Fruit fly (Drosophila melanogaster) whole organism, embryonic: ENCODE data around the gene CG33281.
A peak's percentile ranks its signal among the peaks of the same experiment; 100 is the strongest.

Source experiments
- Atf-2 ChIP-seq: fragments of 200-800 bp; sonication (Bioruptor generic); optimal IDR thresholded peaks from 2 replicates; lab custom pipeline; 2016; ENCODE audit warnings: missing biosample characterization, missing genetic modification characterization
- C15 ChIP-seq: fragments of 200-800 bp; sonication (Bioruptor generic); IDR thresholded peaks from 3 replicates; pipeline ENCODE4 v1.3.6; 2022; ENCODE audit warnings: missing biosample characterization, missing genetic modification characterization
- CG10147 ChIP-seq: fragments of 200-800 bp; sonication (Bioruptor generic); optimal IDR thresholded peaks from 2 replicates; lab custom pipeline; 2019; ENCODE audit warnings: missing biosample characterization, mild to moderate bottlenecking, missing genetic modification characterization, moderate library complexity
- CG12104 ChIP-seq: fragments of 200-800 bp; sonication (Bioruptor generic); optimal IDR thresholded peaks from 3 replicates; lab custom pipeline; 2016; ENCODE audit warnings: missing biosample characterization, missing genetic modification characterization
- CG12299 ChIP-seq: fragments of 200-800 bp; sonication (Bioruptor generic); optimal IDR thresholded peaks from 2 replicates; lab custom pipeline; 2018; ENCODE audit warnings: missing biosample characterization, mild to moderate bottlenecking, missing genetic modification characterization
- CG14667 ChIP-seq: fragments of 200-800 bp; sonication (Bioruptor generic); IDR thresholded peaks from 2 replicates; pipeline ENCODE4 v1.3.6; 2022; ENCODE audit warnings: missing biosample characterization, missing genetic modification characterization
- CG15514 ChIP-seq: fragments of 200-800 bp; sonication (Bioruptor generic); optimal IDR thresholded peaks from 3 replicates; lab custom pipeline; 2017; ENCODE audit warnings: missing biosample characterization, missing genetic modification characterization, mild to moderate bottlenecking, moderate library complexity, missing genetic modification reagents
- CG1603 ChIP-seq: fragments of 200-800 bp; sonication (Bioruptor generic); optimal IDR thresholded peaks from 2 replicates; lab custom pipeline; 2019; ENCODE audit warnings: missing biosample characterization, mild to moderate bottlenecking, missing genetic modification characterization, moderate library complexity
- CG2202 ChIP-seq: fragments of 200-800 bp; sonication (Bioruptor generic); optimal IDR thresholded peaks from 2 replicates; lab custom pipeline; 2018; ENCODE audit warnings: missing biosample characterization, mild to moderate bottlenecking, missing genetic modification characterization
- CG30403 ChIP-seq: fragments of 200-800 bp; sonication (Bioruptor generic); optimal IDR thresholded peaks from 3 replicates; lab custom pipeline; 2016; ENCODE audit warnings: missing biosample characterization, missing genetic modification characterization
- CG42726 ChIP-seq: fragments of 200-800 bp; sonication (Bioruptor generic); IDR thresholded peaks from 2 replicates; pipeline ENCODE4 v1.3.6; 2022; ENCODE audit warnings: missing biosample characterization, missing genetic modification characterization; ENCODE audit not compliant: partially characterized antibody
- CG4282 ChIP-seq: fragments of 200-800 bp; sonication (Bioruptor generic); optimal IDR thresholded peaks from 2 replicates; lab custom pipeline; 2016; ENCODE audit warnings: missing biosample characterization, missing genetic modification characterization
- CG4617 ChIP-seq: fragments of 200-800 bp; sonication (Bioruptor generic); optimal IDR thresholded peaks from 3 replicates; lab custom pipeline; 2016; ENCODE audit warnings: missing biosample characterization, missing genetic modification characterization, borderline replicate concordance
- CG4707 ChIP-seq: fragments of 200-800 bp; sonication (Bioruptor generic); optimal IDR thresholded peaks from 2 replicates; lab custom pipeline; 2018; ENCODE audit warnings: missing biosample characterization, mild to moderate bottlenecking, missing genetic modification characterization, moderate library complexity
- CG6813 ChIP-seq: fragments of 200-800 bp; sonication (Bioruptor generic); optimal IDR thresholded peaks from 2 replicates; lab custom pipeline; 2017; ENCODE audit warnings: missing biosample characterization, missing genetic modification characterization, mild to moderate bottlenecking, moderate library complexity, missing genetic modification reagents
- CG7357 ChIP-seq: fragments of 200-800 bp; sonication (Bioruptor generic); IDR thresholded peaks from 3 replicates; pipeline ENCODE4 v1.3.6; 2022; ENCODE audit warnings: missing biosample characterization, missing genetic modification characterization
- CTCF ChIP-seq: fragments of 200-800 bp; sonication (Bioruptor generic); optimal IDR thresholded peaks from 2 replicates; lab custom pipeline; 2017; ENCODE audit warnings: missing biosample characterization, mild to moderate bottlenecking, missing genetic modification characterization, moderate library complexity
- CkIIα-i1 ChIP-seq: fragments of 200-800 bp; sonication (Bioruptor generic); IDR thresholded peaks from 2 replicates; pipeline ENCODE4 v1.3.6; 2022; ENCODE audit warnings: missing biosample characterization, missing genetic modification characterization
- CoRest ChIP-seq: fragments of 200-800 bp; sonication (Bioruptor generic); optimal IDR thresholded peaks from 3 replicates; lab custom pipeline; 2018; ENCODE audit warnings: missing biosample characterization, mild to moderate bottlenecking, missing genetic modification characterization, moderate library complexity
- Dip2 ChIP-seq: fragments of 200-800 bp; sonication (Bioruptor generic); IDR thresholded peaks from 2 replicates; pipeline ENCODE4 v1.3.6; 2022; ENCODE audit warnings: missing biosample characterization, missing genetic modification characterization
- Hmr ChIP-seq: fragments of 200-800 bp; sonication (Bioruptor generic); optimal IDR thresholded peaks from 3 replicates; lab custom pipeline; 2017; ENCODE audit warnings: mild to moderate bottlenecking, missing biosample characterization, missing genetic modification reagents, missing genetic modification characterization
- Jarid2 ChIP-seq: fragments of 200-800 bp; sonication (Bioruptor generic); optimal IDR thresholded peaks from 3 replicates; lab custom pipeline; 2017; ENCODE audit warnings: mild to moderate bottlenecking, missing biosample characterization, missing genetic modification reagents, missing genetic modification characterization
- MTF-1 ChIP-seq: fragments of 200-800 bp; sonication (Bioruptor generic); optimal IDR thresholded peaks from 2 replicates; lab custom pipeline; 2018; ENCODE audit warnings: missing biosample characterization, mild to moderate bottlenecking, missing genetic modification characterization, borderline replicate concordance
- Mes4 ChIP-seq: fragments of 200-800 bp; sonication (Bioruptor generic); optimal IDR thresholded peaks from 2 replicates; lab custom pipeline; 2016; ENCODE audit warnings: missing biosample characterization, missing genetic modification characterization
- Tbp ChIP-seq: fragments of >200 bp; optimal IDR thresholded peaks from 2 replicates; lab custom pipeline; 2018; ENCODE audit warnings: missing biosample characterization, missing genetic modification characterization
- Xbp1 ChIP-seq: fragments of 200-800 bp; sonication (Bioruptor generic); optimal IDR thresholded peaks from 3 replicates; lab custom pipeline; 2016; ENCODE audit warnings: missing biosample characterization, mild to moderate bottlenecking, missing genetic modification characterization
- bab2 ChIP-seq: fragments of 200-800 bp; sonication (Bioruptor generic); optimal IDR thresholded peaks from 2 replicates; lab custom pipeline; 2016; ENCODE audit warnings: missing biosample characterization, missing genetic modification characterization
- cato ChIP-seq: fragments of 200-800 bp; sonication (Bioruptor generic); optimal IDR thresholded peaks from 2 replicates; lab custom pipeline; 2016; ENCODE audit warnings: missing biosample characterization, missing genetic modification characterization, borderline replicate concordance
- chif ChIP-seq, 2 experiments: fragments of 200-800 bp; sonication (Bioruptor generic); optimal IDR thresholded peaks; 3 replicates each; lab custom pipeline; 2016; ENCODE audit warnings: missing biosample characterization in 2 of 2, missing genetic modification characterization in 2 of 2
- chinmo ChIP-seq: fragments of 200-800 bp; sonication (Bioruptor generic); IDR thresholded peaks from 4 replicates; pipeline ENCODE4 v1.3.6; 2022; ENCODE audit warnings: missing biosample characterization, missing genetic modification characterization; ENCODE audit not compliant: partially characterized antibody
- crp ChIP-seq, 2 experiments: fragments of 200-800 bp; sonication (Bioruptor generic); optimal IDR thresholded peaks; 2 replicates in 1 of 2; 3 replicates in 1 of 2; lab custom pipeline; 2017; ENCODE audit warnings: missing biosample characterization in 2 of 2, missing genetic modification characterization in 2 of 2, mild to moderate bottlenecking in 1 of 2, moderate library complexity in 1 of 2
- dan ChIP-seq: fragments of 200-800 bp; sonication (Bioruptor generic); IDR thresholded peaks from 2 replicates; pipeline ENCODE4 v1.3.6; 2022; ENCODE audit warnings: missing biosample characterization, missing genetic modification characterization
- dati ChIP-seq: fragments of 200-800 bp; sonication (Bioruptor generic); IDR thresholded peaks from 2 replicates; pipeline ENCODE4 v1.3.6; 2022; ENCODE audit warnings: missing biosample characterization, missing genetic modification characterization
- emc ChIP-seq: fragments of 200-800 bp; sonication (Bioruptor generic); optimal IDR thresholded peaks from 2 replicates; lab custom pipeline; 2016; ENCODE audit warnings: missing biosample characterization, missing genetic modification characterization
- en ChIP-seq: fragments of 200-800 bp; sonication (Bioruptor generic); optimal IDR thresholded peaks from 2 replicates; lab custom pipeline; 2016; ENCODE audit warnings: missing biosample characterization, missing genetic modification characterization
- eve ChIP-seq, 2 experiments: fragments of >200 bp; optimal IDR thresholded peaks; 2 replicates each; lab custom pipeline; 2017; ENCODE audit warnings: missing biosample characterization in 2 of 2, missing genetic modification characterization in 2 of 2
- fd3F ChIP-seq: fragments of 200-800 bp; sonication (Bioruptor generic); optimal IDR thresholded peaks from 2 replicates; lab custom pipeline; 2018; ENCODE audit warnings: missing biosample characterization, mild to moderate bottlenecking, missing genetic modification characterization, moderate library complexity
- klu ChIP-seq: fragments of 200-800 bp; sonication (Bioruptor generic); IDR thresholded peaks from 2 replicates; pipeline ENCODE4 v1.3.6; 2022; ENCODE audit warnings: missing biosample characterization, missing genetic modification characterization
- nmo ChIP-seq: fragments of 200-800 bp; sonication (Bioruptor generic); optimal IDR thresholded peaks from 2 replicates; lab custom pipeline; 2018; ENCODE audit warnings: missing biosample characterization, mild to moderate bottlenecking, missing genetic modification characterization, moderate library complexity
- pan ChIP-seq, 4 experiments: fragments of >200 bp in 3 of 4; fragments of 200-800 bp in 1 of 4; sonication (Bioruptor generic) in 1 of 4; optimal IDR thresholded peaks in 3 of 4; IDR thresholded peaks in 1 of 4; 2 replicates each; pipeline versions ENCODE4 v1.3.6 to Lab custom; 2017 to 2022; ENCODE audit warnings: missing biosample characterization in 2 of 4, missing genetic modification characterization in 2 of 4, mixed read lengths in 1 of 4
- phol ChIP-seq: fragments of 200-800 bp; sonication (Bioruptor generic); optimal IDR thresholded peaks from 3 replicates; lab custom pipeline; 2018; ENCODE audit warnings: missing biosample characterization, mild to moderate bottlenecking, missing genetic modification characterization, moderate library complexity
- sd ChIP-seq: fragments of 200-800 bp; sonication (Bioruptor generic); optimal IDR thresholded peaks from 3 replicates; lab custom pipeline; 2018; ENCODE audit warnings: missing biosample characterization, mild to moderate bottlenecking, missing genetic modification characterization, moderate library complexity
- seq ChIP-seq: fragments of 200-800 bp; sonication (Bioruptor generic); IDR thresholded peaks from 2 replicates; pipeline ENCODE4 v1.3.6; 2022; ENCODE audit warnings: missing biosample characterization, missing genetic modification characterization
- stwl ChIP-seq: fragments of 200-800 bp; sonication (Bioruptor generic); optimal IDR thresholded peaks from 3 replicates; lab custom pipeline; 2018; ENCODE audit warnings: missing biosample characterization, mild to moderate bottlenecking, missing genetic modification characterization, moderate library complexity
- trh ChIP-seq: fragments of 200-800 bp; sonication (Bioruptor generic); optimal IDR thresholded peaks from 2 replicates; lab custom pipeline; 2016; ENCODE audit warnings: missing biosample characterization, missing genetic modification characterization
- vvl ChIP-seq: fragments of 200-800 bp; sonication (Bioruptor generic); IDR thresholded peaks from 2 replicates; pipeline ENCODE4 v1.3.6; 2022; ENCODE audit warnings: missing biosample characterization, missing genetic modification characterization
- wor ChIP-seq: fragments of 200-800 bp; sonication (Bioruptor generic); IDR thresholded peaks from 2 replicates; pipeline ENCODE4 v1.3.6; 2022; ENCODE audit warnings: missing biosample characterization, missing genetic modification characterization
- zfh1 ChIP-seq: fragments of 200-800 bp; sonication (Bioruptor generic); IDR thresholded peaks from 3 replicates; pipeline ENCODE4 v1.3.6; 2022; ENCODE audit warnings: missing biosample characterization, missing genetic modification characterization

Gene CG33281

DNA sequence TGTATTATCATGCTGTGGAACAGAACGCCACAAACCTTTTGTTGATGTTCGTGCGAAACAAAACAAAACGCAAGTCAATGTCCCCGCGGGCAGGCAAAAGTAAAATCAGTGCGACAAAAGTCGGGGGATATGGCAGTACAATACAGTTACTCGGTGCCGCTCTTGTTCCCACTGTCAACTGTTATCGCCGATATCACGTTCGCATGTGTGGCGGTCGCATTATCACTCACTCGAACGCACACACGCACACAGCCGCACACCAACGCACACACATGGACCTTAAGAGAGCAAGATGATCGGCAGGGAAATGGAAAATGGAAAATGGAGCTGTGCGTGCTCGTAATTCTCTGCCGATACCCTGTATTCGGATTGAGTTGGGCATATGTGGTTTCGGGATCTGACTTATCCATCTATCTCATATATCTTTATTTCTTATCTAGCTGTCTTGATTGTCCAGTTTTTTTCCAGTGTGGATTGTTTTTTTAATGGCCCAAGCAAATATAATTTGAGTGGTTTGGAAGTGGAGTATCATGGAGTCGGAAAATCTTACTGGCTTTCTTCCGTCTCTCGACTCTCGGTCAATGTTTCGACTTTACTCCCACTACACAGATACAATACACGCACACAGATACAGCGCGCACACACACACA lies 14.7 kb downstream of the CG33281 start (continued):
- TF ChIP-seq CoRest (tag; lab: Kevin White, UChicago): peak; percentile 73
- TF ChIP-seq MTF-1 (GFP tag; lab: Kevin White, UChicago): peak; percentile 23
- TF ChIP-seq en: peak; percentile 71
- peak in 1 of 2 experiments; percentile 43 for TF ChIP-seq crp (GFP tag; optimal IDR thresholded peaks at IDR 0.05; lab: Kevin White, UChicago)
- TF ChIP-seq eve (GFP tag; optimal IDR thresholded peaks at IDR 0.05; lab: Kevin White, UChicago): peak in 1 of 2 experiments; percentile 90
- TF ChIP-seq CG15514 (GFP tag; lab: Kevin White, UChicago): no peak
- no peak for TF ChIP-seq CkIIα-i1 (GFP tag; lab: Robert Waterston, UW)
- TF ChIP-seq C15 (GFP tag; lab: Robert Waterston, UW): no peak
- peak; percentile 80 for TF ChIP-seq Xbp1 (GFP tag; lab: Kevin White, UChicago)
- peak; percentile 93 for TF ChIP-seq CG1603 (tag; lab: Kevin White, UChicago)
- no peak for TF ChIP-seq pan (optimal IDR thresholded peaks at IDR 0.05; lab: Kevin White, UChicago)
- TF ChIP-seq pan (GFP tag; optimal IDR thresholded peaks at IDR 0.05 in 1 of 2, IDR thresholded peaks at IDR 0.05 in 1 of 2): peak in 1 of 2 experiments; percentile 71
- peak; percentile 32 for TF ChIP-seq CG4707 (GFP tag; lab: Kevin White, UChicago)
- TF ChIP-seq CG12104 (GFP tag; lab: Kevin White, UChicago): peak; percentile 26
- TF ChIP-seq CTCF: no peak
- TF ChIP-seq vvl (GFP tag; lab: Robert Waterston, UW): peak; percentile 90
- no peak for TF ChIP-seq Dip2 (GFP tag; lab: Robert Waterston, UW)
- TF ChIP-seq Atf-2 (GFP tag; lab: Kevin White, UChicago): peak; percentile 86
- TF ChIP-seq CG14667 (GFP tag; lab: Robert Waterston, UW): peak; percentile 72
- no peak for TF ChIP-seq sd (tag; lab: Kevin White, UChicago)
- TF ChIP-seq Mes4 (GFP tag; lab: Kevin White, UChicago): peak; percentile 83
- peak; percentile 50; the same call in 1 of the 2 replicates for TF ChIP-seq dan
- peak; percentile 8 for TF ChIP-seq Jarid2
- TF ChIP-seq CG7357: peak; percentile 61; the same call in 1 of the 3 replicates
- no peak for TF ChIP-seq seq
- peak; percentile 70 for TF ChIP-seq wor (GFP tag; lab: Robert Waterston, UW)
- no peak for TF ChIP-seq CG10147
- TF ChIP-seq bab2 (GFP tag; lab: Kevin White, UChicago): peak; percentile 74
- TF ChIP-seq klu (GFP tag; lab: Robert Waterston, UW): no peak
- peak; percentile 84 for TF ChIP-seq CG2202 (tag; lab: Kevin White, UChicago)
- peak; percentile 59; the same call in 1 of the 2 replicates for TF ChIP-seq dati
- TF ChIP-seq trh (GFP tag; lab: Kevin White, UChicago): peak; percentile 81
- peak; percentile 48 for TF ChIP-seq CG4617 (GFP tag; lab: Kevin White, UChicago)
- peak; percentile 84 for TF ChIP-seq CG30403 (GFP tag; lab: Kevin White, UChicago)
- no peak for TF ChIP-seq fd3F (GFP tag; lab: Kevin White, UChicago)
- no peak for TF ChIP-seq chinmo
- no peak for TF ChIP-seq Tbp
- TF ChIP-seq phol: peak; percentile 89
- TF ChIP-seq stwl (tag; lab: Kevin White, UChicago): peak; percentile 9
- TF ChIP-seq CG6813 (GFP tag; lab: Kevin White, UChicago): peak; percentile 43
- peak; percentile 45 for TF ChIP-seq CG4282 (GFP tag; lab: Kevin White, UChicago)
- no peak for TF ChIP-seq CG42726 (GFP tag; lab: Robert Waterston, UW)
- TF ChIP-seq chif (GFP tag; optimal IDR thresholded peaks at IDR 0.05; lab: Kevin White, UChicago): peak; percentile 90 to 93
- TF ChIP-seq zfh1: peak; percentile 87
- peak; percentile 81 for TF ChIP-seq cato (GFP tag; lab: Kevin White, UChicago)
- TF ChIP-seq Hmr (GFP tag; lab: Kevin White, UChicago): peak; percentile 41
- TF ChIP-seq nmo (GFP tag; lab: Kevin White, UChicago): peak; percentile 89
- no peak for TF ChIP-seq CG12299 (tag; lab: Kevin White, UChicago)
- no peak for TF ChIP-seq emc (GFP tag; lab: Kevin White, UChicago)
